Fruit fly (Drosophila melanogaster) whole organism, embryonic: Measurements from ENCODE around the gene Ntf-2.
A peak's percentile ranks its signal among the peaks of the same experiment; 100 is the strongest.

Experiments
- ATbp ChIP-seq: fragments of 200-800 bp; sonication (Bioruptor generic); optimal IDR thresholded peaks from 2 replicates; lab custom pipeline; 2017; ENCODE audit warnings: missing biosample characterization, mild to moderate bottlenecking, missing genetic modification characterization, missing genetic modification reagents
- Antp ChIP-seq: fragments of 200-800 bp; sonication (Bioruptor generic); optimal IDR thresholded peaks from 3 replicates; lab custom pipeline; 2016; ENCODE audit warnings: missing biosample characterization, missing genetic modification characterization
- Bgb ChIP-seq: fragments of 200-800 bp; sonication (Bioruptor generic); IDR thresholded peaks from 2 replicates; pipeline ENCODE4 v1.3.6; 2022; ENCODE audit warnings: missing biosample characterization, missing genetic modification characterization; ENCODE audit not compliant: partially characterized antibody
- BtbVII ChIP-seq: fragments of 200-800 bp; sonication (Bioruptor generic); optimal IDR thresholded peaks from 3 replicates; lab custom pipeline; 2017; ENCODE audit warnings: missing biosample characterization, mild to moderate bottlenecking, missing genetic modification characterization
- CG10431 ChIP-seq: fragments of 200-800 bp; sonication (Bioruptor generic); optimal IDR thresholded peaks from 3 replicates; lab custom pipeline; 2018; ENCODE audit warnings: missing biosample characterization, mild to moderate bottlenecking, missing genetic modification characterization
- CG11695 ChIP-seq: fragments of 200-800 bp; sonication (Bioruptor generic); IDR thresholded peaks from 3 replicates; pipeline ENCODE4 v1.3.6; 2022; ENCODE audit warnings: missing biosample characterization, missing genetic modification characterization
- CG13894 ChIP-seq: fragments of 200-800 bp; sonication (Bioruptor generic); optimal IDR thresholded peaks from 3 replicates; lab custom pipeline; 2018; ENCODE audit warnings: missing biosample characterization, mild to moderate bottlenecking, missing genetic modification characterization, moderate library complexity
- CG1529 ChIP-seq: fragments of 200-800 bp; sonication (Bioruptor generic); optimal IDR thresholded peaks from 3 replicates; lab custom pipeline; 2018; ENCODE audit warnings: missing biosample characterization, missing genetic modification characterization
- CG18262 ChIP-seq: fragments of 200-800 bp; optimal IDR thresholded peaks from 3 replicates; lab custom pipeline; 2019; ENCODE audit warnings: missing biosample characterization, mild to moderate bottlenecking, missing genetic modification characterization, moderate library complexity
- CG2678 ChIP-seq: fragments of 200-800 bp; sonication (Bioruptor generic); optimal IDR thresholded peaks from 3 replicates; lab custom pipeline; 2019; ENCODE audit warnings: missing biosample characterization, mild to moderate bottlenecking, missing genetic modification characterization, moderate library complexity
- CG31365 ChIP-seq: fragments of 200-800 bp; sonication (Bioruptor generic); optimal IDR thresholded peaks from 2 replicates; lab custom pipeline; 2018; ENCODE audit warnings: missing biosample characterization, mild to moderate bottlenecking, missing genetic modification characterization
- CG3407 ChIP-seq: fragments of 200-800 bp; sonication (Bioruptor generic); optimal IDR thresholded peaks from 2 replicates; lab custom pipeline; 2018; ENCODE audit warnings: missing biosample characterization, mild to moderate bottlenecking, missing genetic modification characterization
- CG4617 ChIP-seq: fragments of 200-800 bp; sonication (Bioruptor generic); optimal IDR thresholded peaks from 3 replicates; lab custom pipeline; 2016; ENCODE audit warnings: missing biosample characterization, missing genetic modification characterization, borderline replicate concordance
- CG6175 ChIP-seq: fragments of 200-800 bp; sonication (Bioruptor generic); IDR thresholded peaks from 3 replicates; pipeline ENCODE4 v1.3.6; 2022; ENCODE audit warnings: missing biosample characterization, missing genetic modification characterization
- CG6254 ChIP-seq: fragments of 200-800 bp; sonication (Bioruptor generic); optimal IDR thresholded peaks from 3 replicates; lab custom pipeline; 2017; ENCODE audit warnings: mild to moderate bottlenecking, missing biosample characterization, missing genetic modification reagents, missing genetic modification characterization
- CG6689 ChIP-seq: fragments of 200-800 bp; sonication (Bioruptor generic); IDR thresholded peaks from 2 replicates; pipeline ENCODE4 v1.3.6; 2022; ENCODE audit warnings: missing biosample characterization, missing genetic modification characterization
- CG7357 ChIP-seq: fragments of 200-800 bp; sonication (Bioruptor generic); IDR thresholded peaks from 3 replicates; pipeline ENCODE4 v1.3.6; 2022; ENCODE audit warnings: missing biosample characterization, missing genetic modification characterization
- CG9609 ChIP-seq: fragments of 200-800 bp; sonication (Bioruptor generic); optimal IDR thresholded peaks from 3 replicates; lab custom pipeline; 2016; ENCODE audit warnings: missing biosample characterization, missing genetic modification characterization
- Camta ChIP-seq: fragments of 200-800 bp; sonication (Bioruptor generic); optimal IDR thresholded peaks from 2 replicates; lab custom pipeline; 2016; ENCODE audit warnings: missing biosample characterization, missing genetic modification characterization
- Dek ChIP-seq: fragments of 200-800 bp; sonication (Bioruptor generic); optimal IDR thresholded peaks from 3 replicates; lab custom pipeline; 2019; ENCODE audit warnings: missing biosample characterization, mild to moderate bottlenecking, missing genetic modification characterization, moderate library complexity
- HHEX ChIP-seq: fragments of 200-800 bp; sonication (Bioruptor generic); optimal IDR thresholded peaks from 3 replicates; lab custom pipeline; 2017; ENCODE audit warnings: missing biosample characterization, mild to moderate bottlenecking, missing genetic modification characterization, missing genetic modification reagents
- Hr78 ChIP-seq, 2 experiments: fragments of 200-800 bp in 1 of 2; fragments of >200 bp in 1 of 2; sonication (Bioruptor generic) in 1 of 2; optimal IDR thresholded peaks; 2 replicates each; lab custom pipeline; 2017 to 2019; ENCODE audit warnings: missing biosample characterization in 2 of 2, missing genetic modification characterization in 2 of 2, mild to moderate bottlenecking in 1 of 2, moderate library complexity in 1 of 2
- Med ChIP-seq: fragments of 200-800 bp; sonication (Bioruptor generic); peaks from one replicate; lab custom pipeline; 2016; ENCODE audit warnings: missing biosample characterization, missing genetic modification characterization, mild to moderate bottlenecking, inconsistent platforms, moderate library complexity
- Nf-YA ChIP-seq: fragments of 200-800 bp; sonication (Bioruptor generic); IDR thresholded peaks from 2 replicates; pipeline ENCODE4 v1.3.6; 2022; ENCODE audit warnings: missing biosample characterization, missing genetic modification characterization
- Nf-YB ChIP-seq: fragments of 200-800 bp; sonication (Bioruptor generic); optimal IDR thresholded peaks from 3 replicates; lab custom pipeline; 2019; ENCODE audit warnings: missing biosample characterization, mild to moderate bottlenecking, missing genetic modification characterization, moderate library complexity
- Oli ChIP-seq: fragments of 200-800 bp; sonication (Bioruptor generic); optimal IDR thresholded peaks from 2 replicates; lab custom pipeline; 2018; ENCODE audit warnings: missing biosample characterization, mild to moderate bottlenecking, missing genetic modification characterization, moderate library complexity
- Ptx1 ChIP-seq: fragments of 200-800 bp; sonication (Bioruptor generic); IDR thresholded peaks from 2 replicates; pipeline ENCODE4 v1.3.6; 2022; ENCODE audit warnings: missing biosample characterization, missing genetic modification characterization
- Rfx ChIP-seq: fragments of 200-800 bp; sonication (Bioruptor generic); IDR thresholded peaks from 2 replicates; pipeline ENCODE4 v1.3.6; 2022; ENCODE audit warnings: missing biosample characterization, missing genetic modification characterization
- Tbp ChIP-seq: fragments of >200 bp; optimal IDR thresholded peaks from 2 replicates; lab custom pipeline; 2018; ENCODE audit warnings: missing biosample characterization, missing genetic modification characterization
- ab ChIP-seq: fragments of 200-800 bp; sonication (Bioruptor generic); optimal IDR thresholded peaks from 2 replicates; lab custom pipeline; 2016; ENCODE audit warnings: missing biosample characterization, missing genetic modification characterization
- ash1 ChIP-seq: fragments of 200-800 bp; sonication (Bioruptor generic); optimal IDR thresholded peaks from 2 replicates; lab custom pipeline; 2018; ENCODE audit warnings: missing biosample characterization, mild to moderate bottlenecking, missing genetic modification characterization
- caup ChIP-seq: fragments of 200-800 bp; sonication (Bioruptor generic); optimal IDR thresholded peaks from 3 replicates; lab custom pipeline; 2017; ENCODE audit warnings: missing biosample characterization, mild to moderate bottlenecking, missing genetic modification characterization, moderate library complexity; ENCODE audit not compliant: severe bottlenecking
- corto ChIP-seq: fragments of 200-800 bp; sonication (Bioruptor generic); optimal IDR thresholded peaks from 2 replicates; lab custom pipeline; 2016; ENCODE audit warnings: missing biosample characterization, mild to moderate bottlenecking, missing genetic modification characterization, moderate library complexity
- ewg ChIP-seq: fragments of 200-800 bp; sonication (Bioruptor generic); optimal IDR thresholded peaks from 3 replicates; lab custom pipeline; 2017; ENCODE audit warnings: mild to moderate bottlenecking, missing biosample characterization, missing genetic modification reagents, missing genetic modification characterization
- gem ChIP-seq: fragments of 200-800 bp; sonication (Bioruptor generic); optimal IDR thresholded peaks from 2 replicates; lab custom pipeline; 2019; ENCODE audit warnings: missing biosample characterization, mild to moderate bottlenecking, missing genetic modification characterization, moderate library complexity
- gsb ChIP-seq: fragments of 200-800 bp; sonication (Bioruptor generic); IDR thresholded peaks from 2 replicates; pipeline ENCODE4 v1.3.6; 2022; ENCODE audit warnings: missing biosample characterization, missing genetic modification characterization
- h ChIP-seq: fragments of >200 bp; optimal IDR thresholded peaks from 2 replicates; lab custom pipeline; 2017
- hb ChIP-seq: fragments of 200-800 bp; sonication (Bioruptor generic); IDR thresholded peaks from 3 replicates; pipeline ENCODE4 v1.3.6; 2022; ENCODE audit warnings: missing biosample characterization, missing genetic modification characterization; ENCODE audit not compliant: partially characterized antibody
- her ChIP-seq: fragments of 200-800 bp; sonication (Bioruptor generic); optimal IDR thresholded peaks from 2 replicates; lab custom pipeline; 2016; ENCODE audit warnings: missing biosample characterization, missing genetic modification characterization
- hth ChIP-seq: fragments of >200 bp; optimal IDR thresholded peaks from 2 replicates; lab custom pipeline; 2017; ENCODE audit warnings: inconsistent platforms
- maf-S ChIP-seq: fragments of 200-800 bp; sonication (Bioruptor generic); optimal IDR thresholded peaks from 2 replicates; lab custom pipeline; 2016; ENCODE audit warnings: missing biosample characterization, missing genetic modification characterization
- nmo ChIP-seq: fragments of 200-800 bp; sonication (Bioruptor generic); optimal IDR thresholded peaks from 2 replicates; lab custom pipeline; 2018; ENCODE audit warnings: missing biosample characterization, mild to moderate bottlenecking, missing genetic modification characterization, moderate library complexity
- otp ChIP-seq: fragments of 200-800 bp; sonication (Bioruptor generic); IDR thresholded peaks from 3 replicates; pipeline ENCODE4, ENCODE4 v1.3.6; 2022; ENCODE audit warnings: missing biosample characterization, missing genetic modification characterization
- pan ChIP-seq, 4 experiments: fragments of >200 bp in 3 of 4; fragments of 200-800 bp in 1 of 4; sonication (Bioruptor generic) in 1 of 4; optimal IDR thresholded peaks in 3 of 4; IDR thresholded peaks in 1 of 4; 2 replicates each; pipeline versions ENCODE4 v1.3.6 to Lab custom; 2017 to 2022; ENCODE audit warnings: missing biosample characterization in 2 of 4, missing genetic modification characterization in 2 of 4, mixed read lengths in 1 of 4
- pros ChIP-seq: fragments of 200-800 bp; sonication (Bioruptor generic); optimal IDR thresholded peaks from 3 replicates; lab custom pipeline; 2019; ENCODE audit warnings: missing biosample characterization, mild to moderate bottlenecking, missing genetic modification characterization, moderate library complexity
- scrt ChIP-seq: fragments of 200-800 bp; sonication (Bioruptor generic); optimal IDR thresholded peaks from 2 replicates; lab custom pipeline; 2018; ENCODE audit warnings: missing biosample characterization, mild to moderate bottlenecking, missing genetic modification characterization, moderate library complexity
- stc ChIP-seq: fragments of 200-800 bp; sonication (Bioruptor generic); IDR thresholded peaks from 2 replicates; pipeline ENCODE4 v1.3.6; 2022; ENCODE audit warnings: missing biosample characterization, missing genetic modification characterization
- tio ChIP-seq: fragments of 200-800 bp; sonication (Bioruptor generic); optimal IDR thresholded peaks from 2 replicates; lab custom pipeline; 2017; ENCODE audit warnings: missing biosample characterization, missing genetic modification characterization, inconsistent platforms
- wdn ChIP-seq: fragments of 200-800 bp; sonication (Bioruptor generic); IDR thresholded peaks from 2 replicates; pipeline ENCODE4 v1.3.6; 2022; ENCODE audit warnings: missing biosample characterization, missing genetic modification characterization

Gene Ntf-2

DNA sequence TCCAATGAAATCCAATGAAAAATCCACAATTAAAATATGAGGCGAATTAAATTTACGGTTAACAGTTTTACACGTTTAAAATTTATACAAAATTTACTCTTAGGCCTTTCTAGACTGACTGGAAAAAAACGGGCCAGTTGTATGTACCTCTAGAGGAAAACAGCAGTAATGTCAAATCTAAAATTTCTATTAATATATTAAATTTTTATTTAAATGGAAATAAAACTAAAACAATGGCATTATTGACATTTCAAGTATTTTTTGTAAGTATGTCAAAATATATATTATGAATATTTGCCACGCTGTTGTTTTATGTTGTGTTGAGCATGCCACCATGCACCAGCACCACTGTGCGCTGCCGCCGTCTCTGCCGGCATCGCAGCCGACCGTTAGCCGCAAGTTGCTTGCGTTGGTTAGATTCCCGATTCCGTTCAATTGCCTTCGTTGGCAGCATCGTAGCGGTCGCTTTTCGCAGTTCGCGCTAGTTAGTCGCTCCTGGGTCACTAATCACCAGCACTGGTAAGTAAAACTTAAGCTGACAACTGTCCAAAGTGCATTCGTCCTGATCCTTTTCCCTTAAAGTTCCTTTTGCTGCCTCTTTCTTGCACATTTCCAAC lies 9.7 kb downstream of the Ntf-2 start, which contains the start of gene Cbs (continued):
- TF ChIP-seq Camta = no peak
- TF ChIP-seq pan (optimal IDR thresholded peaks at IDR 0.05; lab: Kevin White, UChicago) = no peak
- TF ChIP-seq pan (GFP tag; optimal IDR thresholded peaks at IDR 0.05 in 1 of 2, IDR thresholded peaks at IDR 0.05 in 1 of 2) = peak in 1 of 2 experiments; percentile 81
- TF ChIP-seq caup (GFP tag; lab: Kevin White, UChicago) = peak; percentile 15
- no peak for TF ChIP-seq Nf-YA
- peak; percentile 79 for TF ChIP-seq gem
- TF ChIP-seq Med (GFP tag; lab: Kevin White, UChicago) = peak; percentile 67
- TF ChIP-seq Antp (GFP tag; lab: Kevin White, UChicago) = peak; percentile 21
- no peak for TF ChIP-seq CG3407 (GFP tag; lab: Kevin White, UChicago)
- TF ChIP-seq Rfx (GFP tag; lab: Robert Waterston, UW) = peak; percentile 86
- TF ChIP-seq ash1 (GFP tag; lab: Kevin White, UChicago) = no peak
- 0 out of 3 replicates have a peak, but pooled peaks have one; percentile 64 for TF ChIP-seq otp (GFP tag; lab: Robert Waterston, UW)
- no peak for TF ChIP-seq CG31365 (tag; lab: Kevin White, UChicago)
- TF ChIP-seq stc (GFP tag; lab: Robert Waterston, UW) = peak; percentile 56
- TF ChIP-seq CG11695 (GFP tag; lab: Robert Waterston, UW) = peak; percentile 70
- TF ChIP-seq nmo (GFP tag; lab: Kevin White, UChicago) = peak; percentile 71
- TF ChIP-seq gsb (GFP tag; lab: Robert Waterston, UW) = peak; percentile 44; the same call in 1 of the 2 replicates
- TF ChIP-seq ab (GFP tag; lab: Kevin White, UChicago) = no peak
- peak; percentile 18 for TF ChIP-seq ATbp (GFP tag; lab: Kevin White, UChicago)
- 0 out of 3 replicates have a peak, but pooled peaks have one; percentile 23 for TF ChIP-seq CG6175 (GFP tag; lab: Robert Waterston, UW)
- peak; percentile 80 for TF ChIP-seq BtbVII
- peak; percentile 49 for TF ChIP-seq ewg (GFP tag; lab: Kevin White, UChicago)
- TF ChIP-seq Bgb (GFP tag; lab: Robert Waterston, UW) = peak; percentile 43; the same call in 1 of the 2 replicates
- TF ChIP-seq CG2678 (tag; lab: Kevin White, UChicago) = peak; percentile 84
- TF ChIP-seq CG9609 (GFP tag; lab: Kevin White, UChicago) = no peak
- no peak for TF ChIP-seq Hr78 (GFP tag; optimal IDR thresholded peaks at IDR 0.05; lab: Kevin White, UChicago)
- no peak for TF ChIP-seq h (lab: Kevin White, UChicago)
- TF ChIP-seq CG18262 (tag; lab: Kevin White, UChicago) = peak; percentile 73
- no peak for TF ChIP-seq CG6254 (GFP tag; lab: Kevin White, UChicago)
- TF ChIP-seq Nf-YB = peak; percentile 19
- TF ChIP-seq pros (GFP tag; lab: Kevin White, UChicago) = no peak
- TF ChIP-seq her (GFP tag; lab: Kevin White, UChicago) = no peak
- TF ChIP-seq CG10431 = no peak
- peak; percentile 44 for TF ChIP-seq tio (GFP tag; lab: Kevin White, UChicago)
- TF ChIP-seq Ptx1 (GFP tag; lab: Robert Waterston, UW) = peak; percentile 67
- peak; percentile 14 for TF ChIP-seq HHEX
- TF ChIP-seq Oli (tag; lab: Kevin White, UChicago) = peak; percentile 79
- peak; percentile 76 for TF ChIP-seq wdn (GFP tag; lab: Robert Waterston, UW)
- no peak for TF ChIP-seq corto (GFP tag; lab: Kevin White, UChicago)
- TF ChIP-seq CG6689 = peak; percentile 75
- no peak for TF ChIP-seq maf-S (GFP tag; lab: Kevin White, UChicago)
- no peak for TF ChIP-seq Tbp (GFP tag; lab: Kevin White, UChicago)
- no peak for TF ChIP-seq CG1529 (GFP tag; lab: Kevin White, UChicago)
- TF ChIP-seq hb (GFP tag; lab: Robert Waterston, UW) = no peak
- TF ChIP-seq CG4617 = no peak
- TF ChIP-seq CG7357 (GFP tag; lab: Robert Waterston, UW) = peak; percentile 61; the same call in 2 of the 3 replicates
- TF ChIP-seq CG13894 (tag; lab: Kevin White, UChicago) = no peak
- TF ChIP-seq Dek = peak; percentile 65
- TF ChIP-seq hth = no peak
- TF ChIP-seq scrt = peak; percentile 51
